Worm (Caenorhabditis elegans) whole organism, L4/young adult: ENCODE measurements around the gene F13H10.9.

Experiments
- W03F9.2 ChIP-seq: fragments of 150-350 bp; optimal IDR thresholded peaks from 2 replicates; lab custom pipeline; 2014; ENCODE audit warnings: missing biosample characterization, missing genetic modification characterization
- dao-5 ChIP-seq: sonication (generic microtip); optimal IDR thresholded peaks from 2 replicates; lab custom pipeline; 2016; ENCODE audit warnings: missing genotype, missing genetic modification characterization, moderate library complexity, missing compliant biosample characterization
- him-1 ChIP-seq: sonication (generic microtip); optimal IDR thresholded peaks from 2 replicates; lab custom pipeline; 2016; ENCODE audit warnings: missing genotype, missing genetic modification reagents, missing genetic modification characterization, missing compliant biosample characterization

F13H10.9 gene

DNA sequence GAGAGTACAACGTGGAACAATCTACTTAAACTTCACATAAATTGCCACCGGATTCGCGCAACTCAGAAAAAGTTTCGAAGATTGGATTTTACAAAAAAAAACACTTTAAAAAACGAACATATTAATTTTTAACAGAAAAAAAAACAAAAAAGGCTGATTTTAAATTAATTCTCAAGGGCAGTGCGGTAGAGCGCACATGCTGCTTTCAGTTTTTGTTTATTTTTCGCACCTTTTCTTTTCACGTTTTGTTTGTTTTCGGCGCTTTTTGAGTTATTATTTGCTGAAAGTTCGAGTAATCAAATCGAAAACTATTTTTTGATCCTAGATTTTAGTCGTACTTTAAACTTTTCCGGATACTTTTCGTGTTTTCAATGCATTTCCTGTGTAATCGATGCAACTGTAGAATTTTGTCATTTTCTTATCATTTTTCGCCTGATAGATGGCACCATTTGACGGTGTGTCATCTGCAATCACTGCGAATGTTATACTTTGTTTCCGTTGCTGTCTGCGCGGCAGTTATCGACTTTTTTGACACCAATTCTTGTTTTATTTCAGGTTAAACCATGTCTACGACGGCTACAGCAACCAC, 18.3 kb downstream of the F13H10.9 start, which contains the start of gene F13H10.8:
Gene F13H10.8, plus strand, starts transcription at position 556 of the 589 bp plus-strand sequence.
- no peak for TF ChIP-seq dao-5 (tag; lab: Kevin White, UChicago)
- TF ChIP-seq W03F9.2 (tag; lab: Kevin White, UChicago), result peak; percentile 61

DNA sequence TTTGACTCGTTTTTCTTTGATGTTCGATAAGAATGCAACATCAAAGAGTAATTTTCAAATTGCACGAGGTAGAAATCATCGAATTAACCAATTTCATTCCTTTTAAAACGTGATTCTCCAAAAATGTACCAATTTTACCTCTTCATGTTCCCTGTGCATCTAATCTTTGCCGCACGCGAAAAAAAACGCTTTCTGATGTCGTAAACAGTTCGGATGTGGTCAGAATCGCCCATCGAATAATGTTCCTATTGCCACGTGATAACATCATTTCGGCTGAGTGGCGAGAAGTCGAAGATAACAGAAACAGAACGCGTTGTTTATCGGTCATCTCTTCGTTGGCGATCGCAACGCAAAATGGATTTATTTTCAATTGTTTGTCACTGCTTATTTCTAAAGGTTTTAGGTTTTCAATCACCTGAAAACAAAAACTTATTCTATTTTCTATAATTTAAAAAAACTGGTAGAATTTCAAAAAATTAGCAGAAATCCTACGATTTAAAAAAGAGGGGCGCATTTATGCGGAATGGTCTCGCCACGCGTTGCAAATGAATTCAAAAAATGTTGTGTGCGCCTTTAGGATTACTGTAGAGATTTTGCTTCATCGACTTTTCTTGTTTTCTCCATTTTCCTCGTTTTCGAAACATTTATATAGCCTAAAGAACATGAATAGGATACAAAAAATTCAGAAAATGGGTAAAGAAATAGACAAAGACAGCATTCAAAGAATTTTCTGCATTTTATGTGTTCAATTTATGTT, 20.0 kb downstream of the F13H10.9 start, which contains the start of gene mogs-1:
Gene mogs-1, minus strand, starts transcription at position 417 of the 757 bp plus-strand sequence.
- TF ChIP-seq him-1 (tag; lab: Kevin White, UChicago) (no peak), dao-5 (tag; lab: Kevin White, UChicago) (no peak), W03F9.2 (tag; lab: Kevin White, UChicago) (no peak)

- no peak for TF ChIP-seq him-1 (tag; lab: Kevin White, UChicago)
- no peak for TF ChIP-seq dao-5 (tag; lab: Kevin White, UChicago)
- no peak for TF ChIP-seq W03F9.2 (tag; lab: Kevin White, UChicago)
Measured at ce11 chrIV:11022303-11022702, 20.6 kb downstream of the F13H10.9 start, which contains the start of gene alh-3. Gene alh-3 (plus strand): TSS chrIV:11022603.

DNA sequence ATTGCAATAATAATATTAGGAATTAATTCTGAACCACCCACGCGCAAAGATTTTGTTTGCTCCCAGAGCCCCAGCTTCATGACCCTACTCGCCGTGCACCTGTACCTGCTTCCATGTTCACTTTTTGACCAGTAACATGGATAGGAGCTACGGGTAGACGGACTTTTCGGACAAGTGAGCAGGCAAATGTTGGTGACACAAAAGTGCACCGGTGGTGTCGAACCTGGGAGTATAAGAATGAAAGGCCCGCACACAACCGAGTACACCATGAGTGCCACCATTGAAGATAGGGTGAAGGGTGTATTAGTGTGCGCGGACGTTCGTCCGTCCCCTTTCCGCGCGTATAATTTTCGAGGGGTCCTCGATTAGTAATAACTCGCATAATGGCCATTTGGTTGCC, 24.2 kb downstream of the F13H10.9 start:
- no peak for TF ChIP-seq W03F9.2 (tag; lab: Kevin White, UChicago)

ce11 chrIV:11026648-11027047, 24.9 kb downstream of the F13H10.9 start:
- TF ChIP-seq him-1 (tag; lab: Kevin White, UChicago), result no peak

DNA sequence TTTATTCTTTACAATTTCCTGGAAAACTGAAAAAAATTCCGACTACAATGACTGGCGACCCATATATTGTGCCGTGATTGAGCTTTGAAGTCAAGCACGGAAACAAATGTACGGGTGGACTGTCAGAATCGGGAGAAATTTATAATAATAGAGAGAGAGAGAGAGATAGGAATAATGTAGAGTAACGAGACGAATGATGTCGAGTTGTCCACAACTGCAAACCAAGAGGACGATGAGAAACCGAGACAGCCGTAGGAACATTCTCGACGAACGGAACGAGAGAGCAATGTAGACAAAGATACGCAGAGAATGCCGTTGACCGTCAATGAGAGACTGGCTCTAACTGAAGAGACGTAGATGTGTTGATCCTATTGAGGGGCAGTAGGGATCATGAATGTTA, 25.8 kb downstream of the F13H10.9 start:
- TF ChIP-seq W03F9.2 (tag; lab: Kevin White, UChicago), result peak; percentile 68
- TF ChIP-seq him-1 (tag; lab: Kevin White, UChicago), result peak; percentile 14
- peak; percentile 5 for TF ChIP-seq dao-5 (tag; lab: Kevin White, UChicago)

DNA sequence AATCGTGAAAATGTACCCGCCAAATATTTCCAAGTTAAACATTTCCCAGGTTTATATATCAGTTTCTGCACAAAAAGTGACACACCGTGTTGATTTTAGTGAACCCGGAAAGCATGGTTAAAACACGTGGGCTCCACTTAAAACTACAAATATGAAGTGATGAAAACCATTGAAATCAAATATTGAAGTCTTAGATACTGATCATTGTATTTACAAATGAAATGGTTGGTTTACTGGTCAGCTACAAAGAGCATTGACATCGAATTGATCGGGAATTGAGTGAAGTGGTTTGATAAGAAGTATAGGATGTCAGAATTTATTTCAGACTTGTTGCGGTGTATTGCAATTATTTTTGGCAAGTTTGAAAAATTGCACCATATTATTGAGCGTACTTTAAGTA, 27.7 kb downstream of the F13H10.9 start, which contains the start of gene hrg-5:
Gene hrg-5, minus strand, starts transcription at position 17 of the 400 bp plus-strand sequence.
- no peak for TF ChIP-seq dao-5 (tag; lab: Kevin White, UChicago)
- no peak for TF ChIP-seq him-1 (tag; lab: Kevin White, UChicago)
- no peak for TF ChIP-seq W03F9.2 (tag; lab: Kevin White, UChicago)

DNA sequence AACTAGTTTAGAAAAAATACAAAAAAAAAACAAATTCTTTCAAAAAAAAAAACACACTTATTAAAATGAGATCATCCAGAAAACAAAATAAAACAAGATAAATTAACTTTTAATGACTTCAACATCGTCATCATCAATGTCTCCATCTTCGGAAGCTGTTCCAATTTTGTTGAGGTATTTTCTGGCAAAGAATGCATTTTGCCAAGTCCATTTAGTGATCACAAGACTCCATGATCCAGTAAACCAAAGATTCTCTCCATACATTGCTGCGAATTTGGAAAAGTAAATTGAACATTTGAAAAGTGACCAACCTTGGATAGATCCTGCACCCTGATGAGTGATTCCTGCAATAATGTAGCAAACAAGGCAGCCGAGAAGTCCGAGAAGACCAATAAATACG, 28.4 kb downstream of the F13H10.9 start:
- TF ChIP-seq dao-5 (tag; lab: Kevin White, UChicago) (no peak), him-1 (tag; lab: Kevin White, UChicago) (no peak), W03F9.2 (tag; lab: Kevin White, UChicago) (no peak)

DNA sequence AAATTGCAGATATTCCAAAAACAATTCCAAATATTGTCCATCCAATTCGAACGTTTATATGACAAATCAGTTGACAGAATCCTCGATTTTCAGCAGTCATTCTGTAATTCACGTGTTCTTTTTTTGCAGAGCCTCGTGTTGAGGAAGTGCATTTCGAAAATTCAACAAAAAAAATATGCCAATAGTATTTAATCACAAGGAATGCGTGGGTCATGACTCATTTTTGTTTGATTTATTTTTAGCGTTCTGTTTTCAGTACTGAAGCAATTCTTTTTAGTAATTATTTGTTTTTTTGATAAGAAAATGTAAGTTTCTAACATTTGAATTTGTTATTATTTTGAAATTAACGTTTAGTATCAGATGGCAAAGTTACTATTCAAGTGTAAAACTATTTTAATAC, 29.2 kb downstream of the F13H10.9 start, which contains the start of gene hrg-4:
Gene hrg-4, minus strand, starts transcription at position 101 of the 400 bp plus-strand sequence.
- no peak for TF ChIP-seq W03F9.2 (tag; lab: Kevin White, UChicago)
- no peak for TF ChIP-seq him-1 (tag; lab: Kevin White, UChicago)
- TF ChIP-seq dao-5 (tag; lab: Kevin White, UChicago), result no peak

DNA sequence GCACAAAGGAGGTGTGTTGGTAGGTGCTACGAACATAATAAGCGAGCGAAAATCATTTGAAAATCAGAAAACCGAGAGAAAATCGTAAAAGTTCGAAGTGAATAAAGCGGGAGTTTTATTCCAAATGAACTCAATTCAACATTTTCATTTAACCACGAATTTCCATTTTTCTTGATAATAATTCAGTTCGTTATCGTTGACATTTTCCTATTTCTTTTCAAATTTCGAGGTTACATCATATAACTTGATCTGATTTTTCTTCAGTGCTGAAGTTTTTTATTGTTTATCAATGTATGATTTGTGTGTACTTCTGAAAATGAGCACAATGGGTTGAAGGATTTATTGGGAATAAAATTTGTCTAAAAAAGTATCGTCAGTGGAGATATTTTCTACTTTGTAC, 29.9 kb downstream of the F13H10.9 start:
- TF ChIP-seq him-1 (tag; lab: Kevin White, UChicago), result no peak

ce11 chrIV:11032288-11032687, 30.6 kb downstream of the F13H10.9 start, which contains the start of gene hrg-6:
Gene hrg-6 (plus strand): TSS chrIV:11032588.
- TF ChIP-seq W03F9.2 (tag; lab: Kevin White, UChicago), result no peak
- no peak for TF ChIP-seq dao-5 (tag; lab: Kevin White, UChicago)
- no peak for TF ChIP-seq him-1 (tag; lab: Kevin White, UChicago)

- no peak for TF ChIP-seq him-1 (tag; lab: Kevin White, UChicago)
- peak; percentile 71 for TF ChIP-seq W03F9.2 (tag; lab: Kevin White, UChicago)
- TF ChIP-seq dao-5 (tag; lab: Kevin White, UChicago), result no peak
Measured at ce11 chrIV:11036222-11036621, 34.5 kb downstream of the F13H10.9 start, which contains the start of gene fkb-1. Gene fkb-1 (plus strand): TSS chrIV:11036582.

DNA sequence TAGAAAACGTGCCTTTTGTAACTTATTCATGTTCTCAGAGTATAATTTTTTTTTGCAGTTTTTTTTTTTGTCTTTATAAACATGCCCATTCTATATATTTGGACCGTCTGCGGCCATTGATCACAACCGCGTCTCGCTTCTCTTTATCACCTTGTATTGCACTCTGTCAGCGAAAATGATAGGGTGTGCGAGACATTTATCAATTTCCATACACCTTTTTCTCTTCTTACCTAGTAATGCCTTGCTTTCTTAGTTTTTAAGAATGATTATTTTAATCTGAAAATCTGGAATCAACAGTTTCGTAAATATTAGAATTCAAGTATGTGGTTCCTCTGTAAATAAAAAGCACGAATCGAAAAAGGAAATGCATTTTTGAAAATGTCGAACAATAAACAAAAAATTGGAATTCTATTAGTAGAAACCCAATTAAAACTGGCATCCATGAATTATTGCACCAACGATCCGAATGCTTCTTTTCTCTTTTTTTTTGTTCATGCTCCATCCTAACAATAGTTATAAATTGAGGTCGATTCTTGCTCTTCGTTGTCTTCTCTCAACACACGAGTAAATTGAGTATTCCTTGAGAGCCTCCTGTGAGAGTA, 35.5 kb downstream of the F13H10.9 start:
- TF ChIP-seq dao-5 (tag; lab: Kevin White, UChicago), result no peak
- TF ChIP-seq him-1 (tag; lab: Kevin White, UChicago), result no peak
- TF ChIP-seq W03F9.2 (tag; lab: Kevin White, UChicago), result no peak
